Worm (Caenorhabditis elegans) whole organism, mixed stage, embryonic: ENCODE measurements around the gene E02H9.9.
"Not testable (repeated sequence)": the region's sequence is repeated elsewhere in the genome, so short reads cannot be mapped to it uniquely, and the experiment has no call there.

Experiments
- M03D4.4 ChIP-seq: sonication (generic microtip); optimal IDR thresholded peaks from 2 replicates; lab custom pipeline; 2017; ENCODE audit warnings: mild to moderate bottlenecking, missing genetic modification characterization, missing compliant biosample characterization
- bed-3 ChIP-seq: fragments of 200-800 bp; sonication (Bioruptor generic); optimal IDR thresholded peaks from 3 replicates; lab custom pipeline; 2018; ENCODE audit warnings: mild to moderate bottlenecking, missing genetic modification characterization, moderate library complexity, missing compliant biosample characterization
- blmp-1 ChIP-seq: fragments of 150-350 bp; optimal IDR thresholded peaks from 2 replicates; lab custom pipeline; 2014; ENCODE audit warnings: missing biosample characterization, missing genetic modification characterization
- ceh-39 ChIP-seq: fragments of 150-350 bp; optimal IDR thresholded peaks from 2 replicates; lab custom pipeline; 2014; ENCODE audit warnings: missing biosample characterization, missing genetic modification characterization
- ceh-43 ChIP-seq: fragments of 200-800 bp; sonication (Bioruptor generic); optimal IDR thresholded peaks from 2 replicates; lab custom pipeline; 2018; ENCODE audit warnings: mild to moderate bottlenecking, missing genetic modification characterization, moderate library complexity, missing compliant biosample characterization
- ceh-83 ChIP-seq: fragments of 200-800 bp; sonication (Bioruptor generic); optimal IDR thresholded peaks from 2 replicates; lab custom pipeline; 2018; ENCODE audit warnings: mild to moderate bottlenecking, missing genetic modification characterization, missing compliant biosample characterization
- ces-1 ChIP-seq: fragments of 150-350 bp; optimal IDR thresholded peaks from 2 replicates; lab custom pipeline; 2014; ENCODE audit warnings: missing biosample characterization, missing genetic modification reagents, missing genetic modification characterization
- cnd-1 ChIP-seq: fragments of 200-800 bp; sonication (Bioruptor generic); optimal IDR thresholded peaks from 2 replicates; lab custom pipeline; 2018; ENCODE audit warnings: mild to moderate bottlenecking, missing genetic modification characterization, missing compliant biosample characterization
- drap-1 ChIP-seq: fragments of 200-800 bp; sonication (Bioruptor generic); optimal IDR thresholded peaks from 3 replicates; lab custom pipeline; 2018; ENCODE audit warnings: mild to moderate bottlenecking, missing genetic modification characterization, missing compliant biosample characterization
- elt-1 ChIP-seq: sonication (generic microtip); optimal IDR thresholded peaks from 2 replicates; lab custom pipeline; 2017; ENCODE audit warnings: missing genetic modification characterization, mild to moderate bottlenecking, missing compliant biosample characterization, antibody characterized with exemption, moderate library complexity, borderline replicate concordance; ENCODE audit not compliant: insufficient read depth
- elt-3 ChIP-seq: fragments of 150-350 bp; optimal IDR thresholded peaks from 2 replicates; lab custom pipeline; 2014; ENCODE audit warnings: missing biosample characterization, missing genetic modification characterization
- flh-1 ChIP-seq: fragments of 200-800 bp; sonication (Bioruptor generic); optimal IDR thresholded peaks from 2 replicates; lab custom pipeline; 2018; ENCODE audit warnings: mild to moderate bottlenecking, missing genetic modification characterization, moderate library complexity, missing compliant biosample characterization
- ham-2 ChIP-seq: fragments of 200-800 bp; sonication (Bioruptor generic); optimal IDR thresholded peaks from 2 replicates; lab custom pipeline; 2018; ENCODE audit warnings: mild to moderate bottlenecking, missing genetic modification characterization, missing compliant biosample characterization
- hlh-1 ChIP-seq: fragments of 150-350 bp; optimal IDR thresholded peaks from 2 replicates; lab custom pipeline; 2014; ENCODE audit warnings: missing biosample characterization, missing genetic modification reagents, missing genetic modification characterization
- lin-13 ChIP-seq: fragments of 150-350 bp; optimal IDR thresholded peaks from 2 replicates; lab custom pipeline; 2014; ENCODE audit warnings: missing biosample characterization, missing genetic modification characterization
- lin-32 ChIP-seq: fragments of 200-800 bp; sonication (Bioruptor generic); optimal IDR thresholded peaks from 2 replicates; lab custom pipeline; 2018; ENCODE audit warnings: mild to moderate bottlenecking, missing genetic modification characterization, missing compliant biosample characterization
- lsy-2 ChIP-seq: fragments of 150-350 bp; optimal IDR thresholded peaks from 2 replicates; lab custom pipeline; 2014; ENCODE audit warnings: missing biosample characterization, missing genetic modification characterization
- mab-5 ChIP-seq: fragments of 150-350 bp; optimal IDR thresholded peaks from 2 replicates; lab custom pipeline; 2014; ENCODE audit warnings: missing biosample characterization, missing genetic modification characterization
- mep-1 ChIP-seq: fragments of 150-350 bp; optimal IDR thresholded peaks from 2 replicates; lab custom pipeline; 2017; ENCODE audit warnings: missing biosample characterization, missing genetic modification reagents, missing genetic modification characterization, inconsistent platforms
- mls-2 ChIP-seq: sonication (generic microtip); optimal IDR thresholded peaks from 2 replicates; lab custom pipeline; 2016; ENCODE audit warnings: mild to moderate bottlenecking, missing genetic modification characterization, moderate library complexity, missing compliant biosample characterization
- nhr-2 ChIP-seq: fragments of 150-350 bp; optimal IDR thresholded peaks from 2 replicates; lab custom pipeline; 2014; ENCODE audit warnings: missing biosample characterization, missing genetic modification characterization
- nhr-237 ChIP-seq: fragments of 150-350 bp; optimal IDR thresholded peaks from 2 replicates; lab custom pipeline; 2014; ENCODE audit warnings: missing biosample characterization, missing genetic modification characterization
- nhr-28 ChIP-seq: fragments of 150-350 bp; optimal IDR thresholded peaks from 2 replicates; lab custom pipeline; 2014; ENCODE audit warnings: missing biosample characterization, missing genetic modification characterization
- nhr-76 ChIP-seq: sonication (generic microtip); optimal IDR thresholded peaks from 2 replicates; lab custom pipeline; 2017; ENCODE audit warnings: missing biosample characterization, missing genetic modification characterization
- pha-4 ChIP-seq: fragments of 150-350 bp; optimal IDR thresholded peaks from 2 replicates; lab custom pipeline; 2018; ENCODE audit warnings: missing biosample characterization, missing genetic modification reagents, missing genetic modification characterization
- sem-2 ChIP-seq: fragments of 200-800 bp; sonication (Bioruptor generic); optimal IDR thresholded peaks from 2 replicates; lab custom pipeline; 2018; ENCODE audit warnings: mild to moderate bottlenecking, missing genetic modification characterization, missing compliant biosample characterization
- sptf-1 ChIP-seq: sonication (generic microtip); optimal IDR thresholded peaks from 2 replicates; lab custom pipeline; 2017; ENCODE audit warnings: mild to moderate bottlenecking, missing genetic modification characterization, moderate library complexity, missing compliant biosample characterization
- tbx-8 ChIP-seq: fragments of 200-800 bp; sonication (Bioruptor generic); optimal IDR thresholded peaks from 2 replicates; lab custom pipeline; 2018; ENCODE audit warnings: mild to moderate bottlenecking, missing genetic modification characterization, moderate library complexity, missing compliant biosample characterization
- unc-120 ChIP-seq: sonication (generic microtip); optimal IDR thresholded peaks from 2 replicates; lab custom pipeline; 2017; ENCODE audit warnings: missing genetic modification characterization, missing compliant biosample characterization; ENCODE audit not compliant: poor library complexity, severe bottlenecking
- unc-39 ChIP-seq: fragments of 150-350 bp; optimal IDR thresholded peaks from 2 replicates; lab custom pipeline; 2014; ENCODE audit warnings: missing biosample characterization, missing genetic modification characterization
- unc-62 ChIP-seq: fragments of 150-350 bp; optimal IDR thresholded peaks from 2 replicates; lab custom pipeline; 2014; ENCODE audit warnings: missing biosample characterization, missing genetic modification reagents, missing genetic modification characterization
- zip-8 ChIP-seq: fragments of 150-350 bp; optimal IDR thresholded peaks from 2 replicates; lab custom pipeline; 2014; ENCODE audit warnings: missing biosample characterization, missing genetic modification characterization
- ztf-11 ChIP-seq: fragments of 150-350 bp; optimal IDR thresholded peaks from 2 replicates; lab custom pipeline; 2014; ENCODE audit warnings: missing biosample characterization, missing genetic modification characterization

The E02H9.9 gene

ce11 chrIII:2473554-2473953, 5.5 kb upstream of the E02H9.9 start, which contains the start of gene smg-6:
Gene smg-6, plus strand, starts transcription at chrIII:2473854.
- TF ChIP-seq ceh-83 (GFP tag; lab: Kevin White, UChicago): peak; percentile 5
- TF ChIP-seq hlh-1 (tag; lab: Kevin White, UChicago): no peak

- no peak for TF ChIP-seq elt-1 (tag; lab: Kevin White, UChicago)
- TF ChIP-seq drap-1 (GFP tag; lab: Kevin White, UChicago): no peak
- TF ChIP-seq lin-13 (tag; lab: Kevin White, UChicago): peak; percentile 68
- no peak for TF ChIP-seq sem-2 (GFP tag; lab: Kevin White, UChicago)
- TF ChIP-seq hlh-1 (tag; lab: Kevin White, UChicago): peak; percentile 14
- peak; percentile 27 for TF ChIP-seq cnd-1
- TF ChIP-seq blmp-1 (tag; lab: Kevin White, UChicago): peak; percentile 43
- peak; percentile 43 for TF ChIP-seq sptf-1
- no peak for TF ChIP-seq bed-3 (GFP tag; lab: Kevin White, UChicago)
- no peak for TF ChIP-seq ceh-43 (GFP tag; lab: Kevin White, UChicago)
- TF ChIP-seq unc-39 (tag; lab: Kevin White, UChicago): no peak
- no peak for TF ChIP-seq mls-2 (tag; lab: Kevin White, UChicago)
- no peak for TF ChIP-seq elt-3 (tag; lab: Kevin White, UChicago)
- TF ChIP-seq lin-32 (GFP tag; lab: Kevin White, UChicago): no peak
- TF ChIP-seq nhr-237 (tag; lab: Kevin White, UChicago): peak; percentile 6
- no peak for TF ChIP-seq ztf-11
- TF ChIP-seq unc-62 (GFP tag; lab: Kevin White, UChicago): peak; percentile 26
- no peak for TF ChIP-seq ceh-83 (GFP tag; lab: Kevin White, UChicago)
- peak; percentile 29 for TF ChIP-seq M03D4.4 (tag; lab: Kevin White, UChicago)
- TF ChIP-seq ceh-39 (tag; lab: Kevin White, UChicago): no peak
- TF ChIP-seq lsy-2 (tag; lab: Kevin White, UChicago): peak; percentile 56
- TF ChIP-seq nhr-28: no peak
- TF ChIP-seq flh-1 (GFP tag; lab: Kevin White, UChicago): no peak
- TF ChIP-seq ces-1 (GFP tag; lab: Kevin White, UChicago): peak; percentile 10
- TF ChIP-seq nhr-2 (tag; lab: Kevin White, UChicago): no peak
- TF ChIP-seq tbx-8: no peak
- TF ChIP-seq ham-2 (GFP tag; lab: Kevin White, UChicago): no peak
- no peak for TF ChIP-seq mab-5 (tag; lab: Kevin White, UChicago)
- TF ChIP-seq pha-4: peak; percentile 13
- no peak for TF ChIP-seq nhr-76 (tag; lab: Kevin White, UChicago)
- TF ChIP-seq unc-120 (tag; lab: Kevin White, UChicago): peak; percentile 59
- TF ChIP-seq mep-1 (tag; lab: Kevin White, UChicago): peak; percentile 22
Measured at ce11 chrIII:2471855-2472254, 3.8 kb upstream of the E02H9.9 start.

ce11 chrIII:2458742-2459141, 9.4 kb downstream of the E02H9.9 start, which contains the start of gene E02H9.3:
Gene E02H9.3, plus strand, starts transcription at chrIII:2459042.
- not testable (repeated sequence) for TF ChIP-seq zip-8; ceh-43 (GFP tag; lab: Kevin White, UChicago); unc-62 (GFP tag; lab: Kevin White, UChicago)

ce11 chrIII:2455456-2455855, 12.6 kb downstream of the E02H9.9 start:
- TF ChIP-seq cnd-1 (peak; percentile 8), lin-32 (GFP tag; lab: Kevin White, UChicago) (peak; percentile 13), ham-2 (GFP tag; lab: Kevin White, UChicago) (peak; percentile 35)

- TF ChIP-seq flh-1 (GFP tag; lab: Kevin White, UChicago): no peak
- no peak for TF ChIP-seq mls-2 (tag; lab: Kevin White, UChicago)
Measured at ce11 chrIII:2454757-2455306, 13.3 kb downstream of the E02H9.9 start, which contains the start of gene nhr-121. Gene nhr-121, minus strand, starts transcription at chrIII:2454807.
